Worm (Caenorhabditis elegans) whole organism, L4 larva: Measurements from ENCODE around the gene C56C10.6.

ENCODE experiments used
- ceh-20 ChIP-seq: fragments of 200-800 bp; sonication (Bioruptor generic); IDR thresholded peaks from 2 replicates; pipeline ENCODE4 v1.3.6; 2022; ENCODE audit warnings: missing genetic modification reagents, missing genetic modification characterization, missing compliant biosample characterization
- egl-27 ChIP-seq: sonication (generic microtip); optimal IDR thresholded peaks from 3 replicates; lab custom pipeline; 2017; ENCODE audit warnings: missing biosample characterization, missing genetic modification reagents, missing genetic modification characterization
- hlh-30 ChIP-seq: sonication (generic microtip); optimal IDR thresholded peaks from 2 replicates; lab custom pipeline; 2017; ENCODE audit warnings: antibody characterized with exemption, mild to moderate bottlenecking, missing genetic modification characterization, missing compliant biosample characterization; ENCODE audit not compliant: insufficient read depth
- lin-13 ChIP-seq: fragments of 150-350 bp; optimal IDR thresholded peaks from 2 replicates; lab custom pipeline; 2014; ENCODE audit warnings: missing biosample characterization, missing genetic modification reagents, missing genetic modification characterization
- lin-15B ChIP-seq: fragments of 150-350 bp; sonication (generic microtip); optimal IDR thresholded peaks from 3 replicates; lab custom pipeline; 2014; ENCODE audit warnings: missing biosample characterization, missing genetic modification characterization
- nhr-237 ChIP-seq: sonication (generic microtip); optimal IDR thresholded peaks from 2 replicates; lab custom pipeline; 2017; ENCODE audit warnings: missing biosample characterization, missing genetic modification characterization
- nhr-28 ChIP-seq: fragments of 150-350 bp; optimal IDR thresholded peaks from 2 replicates; lab custom pipeline; 2014; ENCODE audit warnings: missing biosample characterization, missing genetic modification characterization
- unc-62 ChIP-seq, 3 experiments: fragments of 150-350 bp in 1 of 3; sonication (generic microtip); optimal IDR thresholded peaks in 2 of 3; peaks in 1 of 3; 1 replicate in 1 of 3; 2 replicates in 2 of 3; lab custom pipeline; 2014 to 2017; ENCODE audit warnings: missing biosample characterization in 3 of 3, missing genetic modification characterization in 3 of 3, missing genetic modification reagents in 3 of 3, missing genotype in 1 of 3
- ztf-11 ChIP-seq: fragments of 150-350 bp; optimal IDR thresholded peaks from 2 replicates; lab custom pipeline; 2014; ENCODE audit warnings: missing biosample characterization, missing genetic modification characterization

DNA sequence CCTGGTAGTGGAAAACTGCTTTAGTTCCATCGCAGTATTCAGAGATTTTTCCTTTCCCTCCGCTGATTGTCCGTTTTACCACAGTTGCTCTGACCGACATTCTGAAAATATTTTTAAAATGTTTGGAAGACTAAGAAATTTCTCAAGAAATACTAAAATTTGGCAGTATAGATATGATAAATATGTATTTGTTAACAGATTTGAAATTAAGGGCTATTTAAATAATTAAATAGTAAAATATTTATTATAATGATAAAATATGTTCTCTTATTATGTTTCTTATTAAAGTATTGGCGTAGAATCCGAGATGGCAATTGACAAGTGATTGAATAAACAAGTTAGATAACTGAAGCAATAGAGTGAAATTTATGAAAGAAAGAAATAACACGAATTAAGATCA lies 13.0 kb upstream of the C56C10.6 start, which contains the start of gene aipr-1:
- TF ChIP-seq nhr-28 (tag; lab: Kevin White, UChicago): no peak
- TF ChIP-seq ztf-11: no peak
- no peak for TF ChIP-seq hlh-30 (tag; lab: Kevin White, UChicago)
- TF ChIP-seq lin-15B (tag; lab: Kevin White, UChicago): no peak
- TF ChIP-seq unc-62 (GFP tag; optimal IDR thresholded peaks at IDR 0.05 in 1 of 2; lab: Kevin White, UChicago): no peak
- no peak for TF ChIP-seq unc-62 (tag; optimal IDR thresholded peaks at IDR 0.05; lab: Kevin White, UChicago)
- TF ChIP-seq lin-13 (GFP tag; lab: Kevin White, UChicago): no peak
- TF ChIP-seq ceh-20 (GFP tag; lab: Robert Waterston, UW): no peak
- no peak for TF ChIP-seq egl-27 (tag; lab: Kevin White, UChicago)
- no peak for TF ChIP-seq nhr-237
